ENCODE assay signal across 3 fruit fly cellular contexts in the genomic region with DNA sequence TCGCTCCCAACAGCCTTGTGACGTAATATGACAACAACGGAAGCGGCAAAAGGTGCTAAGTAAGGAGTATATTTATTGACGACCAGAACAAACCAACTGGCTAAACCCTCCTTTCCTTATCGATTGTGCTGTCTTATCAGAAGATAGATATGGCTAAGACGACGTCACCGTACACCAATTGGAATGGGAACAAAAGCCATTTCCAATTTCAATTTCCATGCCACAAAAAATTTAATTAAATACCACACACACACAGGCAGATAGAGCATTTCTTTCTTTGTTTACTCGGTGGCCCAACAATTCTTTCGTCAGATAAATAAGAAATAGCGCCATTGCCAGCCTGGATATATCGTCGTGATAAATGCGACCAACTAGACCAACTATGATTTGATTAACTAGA.
TF ChIP-seq lines count a peak whose summit lies in the region.

No protein-coding gene starts in this region.

- no peak for TF ChIP-seq CTCF in whole organism, embryonic (GFP tag; optimal IDR thresholded peaks at IDR 0.05; lab: Kevin White, UChicago)

TF ChIP-seq in whole organism, adult, 20 proteins besides CTCF, POLR2A, EP300 and RAD21:
- no peak for TF ChIP-seq CG7101 (tag; optimal IDR thresholded peaks at IDR 0.05; lab: Kevin White, UChicago)
- TF ChIP-seq ovo (GFP tag; optimal IDR thresholded peaks at IDR 0.05; lab: Kevin White, UChicago) = no peak
- no peak for TF ChIP-seq CG7045 (GFP tag; optimal IDR thresholded peaks at IDR 0.05; lab: Kevin White, UChicago)
- no peak for TF ChIP-seq pad (GFP tag; optimal IDR thresholded peaks at IDR 0.05; lab: Kevin White, UChicago)
- no peak for TF ChIP-seq kay (GFP tag; lab: Kevin White, UChicago; ENCODE audit: borderline replicate concordance)
- TF ChIP-seq Crg-1 (GFP tag; optimal IDR thresholded peaks at IDR 0.05; lab: Kevin White, UChicago) = no peak
- TF ChIP-seq bab1 (GFP tag; optimal IDR thresholded peaks at IDR 0.05; lab: Kevin White, UChicago) = no peak
- TF ChIP-seq Mnt (GFP tag; optimal IDR thresholded peaks at IDR 0.05; lab: Kevin White, UChicago) = peak; percentile 0
TF ChIP-seq in whole organism, adult: peak in this region for 1.

TF ChIP-seq in whole organism, embryonic, 481 proteins besides CTCF, POLR2A, EP300 and RAD21:
- TF ChIP-seq GATAe (GFP tag; conservative IDR thresholded peaks at IDR 0.05; lab: Robert Waterston, UW) (0 out of 2 replicates have a peak, but pooled peaks have one; percentile 23), ash1 (GFP tag; optimal IDR thresholded peaks at IDR 0.05; lab: Kevin White, UChicago) (no peak), insv (GFP tag; optimal IDR thresholded peaks at IDR 0.05; lab: Kevin White, UChicago) (peak in 1 of 2 experiments; percentile 85), Hr3 (GFP tag; optimal IDR thresholded peaks at IDR 0.05; lab: Kevin White, UChicago) (no peak), CG15601 (tag; optimal IDR thresholded peaks at IDR 0.05; lab: Kevin White, UChicago) (peak; percentile 4), CG10462 (GFP tag; optimal IDR thresholded peaks at IDR 0.05; lab: Kevin White, UChicago) (no peak), dan (GFP tag; IDR thresholded peaks at IDR 0.05; lab: Robert Waterston, UW) (no peak), Oaz (GFP tag; IDR thresholded peaks at IDR 0.05; lab: Robert Waterston, UW) (no peak), inv (GFP tag; IDR thresholded peaks at IDR 0.05; lab: Robert Waterston, UW; ENCODE audit: partially characterized antibody) (no peak), CG3995 (GFP tag; optimal IDR thresholded peaks at IDR 0.05; lab: Kevin White, UChicago) (no peak), exex (tag; optimal IDR thresholded peaks at IDR 0.05; lab: Kevin White, UChicago) (peak; percentile 39), Pdp1 (GFP tag; optimal IDR thresholded peaks at IDR 0.05; lab: Kevin White, UChicago) (peak in 1 of 2 experiments; percentile 10), Med (GFP tag; lab: Kevin White, UChicago) (peak; percentile 62), mirr (GFP tag; optimal IDR thresholded peaks at IDR 0.05; lab: Kevin White, UChicago) (peak; percentile 38), rib (GFP tag; IDR thresholded peaks at IDR 0.05; lab: Robert Waterston, UW) (no peak), Hmx (GFP tag; optimal IDR thresholded peaks at IDR 0.05; lab: Kevin White, UChicago) (no peak), lab (GFP tag; optimal IDR thresholded peaks at IDR 0.05; lab: Kevin White, UChicago) (peak; percentile 12)
TF ChIP-seq in whole organism, embryonic: peak in this region for 8.

TF ChIP-seq in whole organism, prepupa, 60 proteins besides CTCF, POLR2A, EP300 and RAD21:
- TF ChIP-seq vri (GFP tag; optimal IDR thresholded peaks at IDR 0.05; lab: Kevin White, UChicago) = peak; percentile 13
- no peak for TF ChIP-seq CG7368 (GFP tag; optimal IDR thresholded peaks at IDR 0.05; lab: Kevin White, UChicago)
- peak; percentile 17 for TF ChIP-seq fkh (GFP tag; optimal IDR thresholded peaks at IDR 0.05; lab: Kevin White, UChicago)
